Worm (Caenorhabditis elegans) whole organism, midembryonic: Measurements from ENCODE around the gene hpl-2.

Experiments used
- T22C8.4 ChIP-seq: fragments of 200-800 bp; sonication (Bioruptor generic); IDR thresholded peaks from 2 replicates; pipeline ENCODE4 v1.3.6; 2022; ENCODE audit warnings: missing genetic modification characterization, missing compliant biosample characterization
- cog-1 ChIP-seq: sonication (generic microtip); optimal IDR thresholded peaks from 2 replicates; lab custom pipeline; 2016; ENCODE audit warnings: missing genetic modification characterization, missing compliant biosample characterization
- flt-1 ChIP-seq: fragments of 200-800 bp; sonication (Bioruptor generic); IDR thresholded peaks from 2 replicates; pipeline ENCODE4 v1.3.6; 2022; ENCODE audit warnings: missing genetic modification characterization, missing compliant biosample characterization
- klf-2 ChIP-seq: fragments of 200-800 bp; sonication (Bioruptor generic); conservative IDR thresholded peaks from 2 replicates; pipeline ENCODE4 v1.3.6; 2022; ENCODE audit warnings: missing genetic modification reagents, missing genetic modification characterization, missing compliant biosample characterization
- med-1 ChIP-seq: sonication (generic microtip); optimal IDR thresholded peaks from 2 replicates; lab custom pipeline; 2017; ENCODE audit warnings: missing genetic modification characterization, mild to moderate bottlenecking, missing compliant biosample characterization, antibody characterized with exemption, missing genetic modification reagents; ENCODE audit not compliant: insufficient read depth
- ref-1 ChIP-seq: fragments of 200-800 bp; sonication (Bioruptor generic); conservative IDR thresholded peaks from 2 replicates; pipeline ENCODE4 v1.3.6; 2022; ENCODE audit warnings: missing genetic modification reagents, missing genetic modification characterization, missing compliant biosample characterization
- tab-1 ChIP-seq: fragments of 200-800 bp; sonication (Bioruptor generic); IDR thresholded peaks from 2 replicates; pipeline ENCODE4 v1.3.6; 2022; ENCODE audit warnings: missing genetic modification characterization, missing compliant biosample characterization
- ztf-23 ChIP-seq: fragments of 200-800 bp; sonication (Bioruptor generic); IDR thresholded peaks from 2 replicates; pipeline ENCODE4 v1.3.6; 2022; ENCODE audit warnings: missing genetic modification reagents, missing genetic modification characterization, missing compliant biosample characterization
- ztf-29 ChIP-seq: fragments of 200-800 bp; sonication (Bioruptor generic); IDR thresholded peaks from 2 replicates; pipeline ENCODE4 v1.3.6; 2022; ENCODE audit warnings: missing genetic modification reagents, missing genetic modification characterization, missing compliant biosample characterization

The hpl-2 gene

DNA sequence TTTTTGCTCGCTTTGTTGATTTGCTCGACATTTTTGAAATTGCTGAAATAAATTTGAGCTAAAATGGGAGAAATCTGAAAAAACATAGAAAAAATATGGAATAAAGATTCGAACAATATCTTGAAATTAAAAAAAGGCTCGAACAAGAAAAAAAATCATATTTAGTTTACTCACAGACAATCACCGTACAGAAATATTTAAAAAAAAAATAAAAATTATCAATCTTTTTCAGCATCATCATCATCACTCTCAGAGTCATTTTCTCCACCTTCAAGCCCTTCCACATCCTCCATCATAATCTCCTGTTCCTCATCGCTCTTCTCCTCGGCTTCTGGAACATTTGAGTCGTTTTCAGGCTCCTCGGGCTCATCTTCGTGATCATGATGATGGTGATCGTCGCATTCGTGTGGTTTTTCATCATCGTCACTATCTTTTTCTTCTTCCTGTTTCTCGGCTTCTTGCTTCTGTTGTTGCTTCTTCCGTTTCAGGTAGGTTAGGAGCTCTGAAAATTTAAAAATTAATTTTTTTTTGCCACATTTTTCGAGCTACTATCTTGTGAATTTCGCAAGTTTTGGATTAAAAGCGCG is at the start of gene hpl-2:
Gene hpl-2, minus strand, starts transcription at position 51 of the 587 bp plus-strand sequence.
- no peak for TF ChIP-seq ref-1 (GFP tag; lab: Robert Waterston, UW)
- no peak for TF ChIP-seq cog-1 (tag; lab: Kevin White, UChicago)
- no peak for TF ChIP-seq T22C8.4 (GFP tag; lab: Robert Waterston, UW)
- no peak for TF ChIP-seq ztf-23 (GFP tag; lab: Robert Waterston, UW)
- TF ChIP-seq klf-2 (GFP tag; lab: Robert Waterston, UW), result no peak
- no peak for TF ChIP-seq tab-1 (GFP tag; lab: Robert Waterston, UW)
- no peak for TF ChIP-seq ztf-29 (GFP tag; lab: Robert Waterston, UW)

DNA sequence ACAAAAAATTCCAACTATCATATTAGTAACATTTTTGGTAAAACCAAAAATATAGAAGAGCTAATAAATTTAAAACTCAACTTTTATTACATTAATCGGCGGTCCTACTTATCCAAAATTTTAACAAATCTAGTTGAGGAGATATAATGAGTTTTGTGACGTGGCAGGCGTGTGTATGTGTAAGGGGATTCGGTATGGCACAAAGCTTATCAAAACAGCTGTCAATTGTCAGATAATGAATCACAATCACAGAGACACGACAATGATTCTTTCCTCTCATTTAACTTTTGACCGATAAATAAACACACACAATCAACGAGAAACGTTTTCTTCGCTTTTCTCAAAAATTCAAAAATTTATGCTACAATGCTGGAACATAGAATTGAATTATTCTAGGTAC is 46.7 kb upstream of the hpl-2 start, which contains the start of gene K11D9.3:
Gene K11D9.3, minus strand, starts transcription at position 181 of the 400 bp plus-strand sequence.
- no peak for TF ChIP-seq ref-1 (GFP tag; lab: Robert Waterston, UW)
- TF ChIP-seq flt-1 (GFP tag; lab: Robert Waterston, UW), result no peak
- TF ChIP-seq tab-1 (GFP tag; lab: Robert Waterston, UW), result no peak
- TF ChIP-seq klf-2 (GFP tag; lab: Robert Waterston, UW), result no peak
- no peak for TF ChIP-seq cog-1 (tag; lab: Kevin White, UChicago)
- TF ChIP-seq med-1 (GFP tag; lab: Kevin White, UChicago), result no peak
- TF ChIP-seq ztf-23 (GFP tag; lab: Robert Waterston, UW), result no peak
- TF ChIP-seq T22C8.4 (GFP tag; lab: Robert Waterston, UW), result no peak
- TF ChIP-seq ztf-29 (GFP tag; lab: Robert Waterston, UW), result no peak

DNA sequence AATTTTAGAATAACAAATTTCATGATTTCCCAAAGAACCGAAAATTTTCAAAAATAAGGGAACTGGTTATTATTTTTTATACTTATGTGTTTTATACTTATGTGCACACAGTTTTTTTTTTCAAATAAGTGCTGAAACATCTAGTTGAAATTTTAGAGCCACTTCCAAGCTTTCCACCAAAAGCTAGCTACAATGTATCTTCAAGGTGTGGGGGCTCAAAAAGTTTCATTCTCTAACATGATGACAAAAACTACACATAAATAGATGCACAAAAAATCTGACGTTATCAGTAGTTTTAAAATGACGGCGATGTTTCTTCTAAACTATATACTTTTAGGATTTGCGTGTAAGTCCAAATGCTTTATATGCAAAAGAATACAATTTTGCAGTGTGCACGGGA is 38.7 kb upstream of the hpl-2 start, which contains the start of gene clec-163:
Gene clec-163, plus strand, starts transcription at position 301 of the 400 bp plus-strand sequence.
- no peak for TF ChIP-seq cog-1 (tag; lab: Kevin White, UChicago)
- TF ChIP-seq ztf-29 (GFP tag; lab: Robert Waterston, UW), result no peak
- TF ChIP-seq med-1 (GFP tag; lab: Kevin White, UChicago), result no peak
- no peak for TF ChIP-seq flt-1 (GFP tag; lab: Robert Waterston, UW)
- TF ChIP-seq ztf-23 (GFP tag; lab: Robert Waterston, UW), result no peak
- no peak for TF ChIP-seq T22C8.4 (GFP tag; lab: Robert Waterston, UW)
- no peak for TF ChIP-seq ref-1 (GFP tag; lab: Robert Waterston, UW)
- TF ChIP-seq tab-1 (GFP tag; lab: Robert Waterston, UW), result no peak
- no peak for TF ChIP-seq klf-2 (GFP tag; lab: Robert Waterston, UW)

DNA sequence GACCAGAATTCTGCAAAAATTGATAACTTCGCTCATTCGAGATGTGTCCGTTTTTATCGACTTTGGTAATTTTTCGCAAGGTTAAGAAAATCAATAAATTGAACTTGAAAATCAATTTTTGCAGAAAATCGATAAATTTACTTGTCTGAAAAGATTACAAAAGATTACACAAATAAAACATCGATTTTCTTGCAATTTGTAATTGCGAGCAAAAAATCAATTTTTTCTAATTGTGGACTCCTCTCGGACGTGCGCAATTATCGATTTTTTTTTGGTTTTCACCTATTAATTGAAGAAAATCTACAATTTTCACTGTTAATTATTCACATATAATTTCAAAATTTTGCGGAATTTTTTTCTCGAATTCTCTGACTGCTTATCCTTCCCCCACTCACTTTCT is 35.9 kb upstream of the hpl-2 start:
- TF ChIP-seq T22C8.4 (GFP tag; lab: Robert Waterston, UW) (peak; percentile 73), tab-1 (GFP tag; lab: Robert Waterston, UW) (no peak), med-1 (GFP tag; lab: Kevin White, UChicago) (no peak), ztf-29 (GFP tag; lab: Robert Waterston, UW) (no peak), ref-1 (GFP tag; lab: Robert Waterston, UW) (no peak)

DNA sequence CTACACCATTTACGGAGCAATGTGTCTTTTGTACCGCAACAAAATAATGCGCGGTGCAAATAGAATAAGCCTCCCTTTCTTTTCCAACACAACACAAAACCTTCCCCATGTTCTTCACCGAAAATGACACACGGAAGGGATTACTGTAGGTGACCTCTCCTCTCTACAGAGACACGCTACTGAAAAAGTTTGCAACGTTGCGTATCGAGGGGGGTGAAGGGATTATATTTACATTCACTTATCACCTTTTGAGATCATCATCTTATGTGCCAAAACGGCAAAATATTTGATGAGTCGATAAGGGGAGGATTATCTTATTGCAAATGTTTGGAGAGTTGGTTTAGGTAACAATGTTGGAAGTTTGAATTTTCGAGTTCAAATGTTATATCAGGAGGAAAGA is 27.7 kb upstream of the hpl-2 start:
- no peak for TF ChIP-seq flt-1 (GFP tag; lab: Robert Waterston, UW)
- no peak for TF ChIP-seq tab-1 (GFP tag; lab: Robert Waterston, UW)
- TF ChIP-seq cog-1 (tag; lab: Kevin White, UChicago), result peak; percentile 8
- no peak for TF ChIP-seq T22C8.4 (GFP tag; lab: Robert Waterston, UW)
- TF ChIP-seq ztf-29 (GFP tag; lab: Robert Waterston, UW), result no peak
- no peak for TF ChIP-seq klf-2 (GFP tag; lab: Robert Waterston, UW)

DNA sequence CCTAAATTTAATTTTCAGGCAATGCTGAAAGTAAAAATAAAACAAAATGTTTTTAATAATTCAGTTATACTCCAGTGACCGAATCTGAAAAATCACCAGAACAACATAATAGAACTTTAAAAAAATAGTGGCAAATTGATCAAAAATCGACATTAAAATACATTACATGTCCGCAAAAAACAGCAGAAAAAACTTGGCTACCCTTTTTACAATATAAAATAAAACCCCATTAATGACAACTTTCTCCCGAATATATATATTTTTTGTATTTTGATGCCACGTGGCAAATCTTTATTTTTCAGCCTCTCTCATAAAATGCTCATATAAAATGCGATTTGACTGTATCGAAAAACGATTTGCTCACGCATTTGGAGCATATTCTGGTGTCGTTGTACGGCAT is 26.2 kb upstream of the hpl-2 start, which contains the start of gene ptr-19:
Gene ptr-19, plus strand, starts transcription at position 301 of the 400 bp plus-strand sequence.
- no peak for TF ChIP-seq tab-1 (GFP tag; lab: Robert Waterston, UW)
- TF ChIP-seq ref-1 (GFP tag; lab: Robert Waterston, UW), result no peak

DNA sequence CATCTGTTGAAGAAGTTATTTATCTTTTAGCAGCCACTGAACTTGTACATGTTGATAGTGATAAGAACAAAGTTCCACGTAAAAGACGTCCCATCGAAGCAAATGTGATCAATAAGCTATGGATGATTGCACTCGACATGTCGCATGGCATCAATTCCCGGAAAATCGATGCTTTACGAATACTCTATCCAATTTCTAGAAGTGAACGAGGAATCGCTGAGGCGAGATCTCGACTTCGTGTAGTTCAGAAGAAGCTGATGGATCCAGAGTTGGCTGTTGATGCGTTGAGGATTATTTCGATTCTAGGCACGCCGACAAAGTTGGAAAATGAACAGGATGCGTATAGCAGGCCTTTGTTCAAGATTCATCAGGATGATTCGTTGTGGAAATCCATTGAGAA is 14.4 kb upstream of the hpl-2 start:
- TF ChIP-seq klf-2 (GFP tag; lab: Robert Waterston, UW), result no peak
- TF ChIP-seq ztf-23 (GFP tag; lab: Robert Waterston, UW), result no peak
- TF ChIP-seq flt-1 (GFP tag; lab: Robert Waterston, UW), result no peak
- TF ChIP-seq tab-1 (GFP tag; lab: Robert Waterston, UW), result no peak
- TF ChIP-seq ztf-29 (GFP tag; lab: Robert Waterston, UW), result no peak
- no peak for TF ChIP-seq cog-1 (tag; lab: Kevin White, UChicago)
- no peak for TF ChIP-seq med-1 (GFP tag; lab: Kevin White, UChicago)

DNA sequence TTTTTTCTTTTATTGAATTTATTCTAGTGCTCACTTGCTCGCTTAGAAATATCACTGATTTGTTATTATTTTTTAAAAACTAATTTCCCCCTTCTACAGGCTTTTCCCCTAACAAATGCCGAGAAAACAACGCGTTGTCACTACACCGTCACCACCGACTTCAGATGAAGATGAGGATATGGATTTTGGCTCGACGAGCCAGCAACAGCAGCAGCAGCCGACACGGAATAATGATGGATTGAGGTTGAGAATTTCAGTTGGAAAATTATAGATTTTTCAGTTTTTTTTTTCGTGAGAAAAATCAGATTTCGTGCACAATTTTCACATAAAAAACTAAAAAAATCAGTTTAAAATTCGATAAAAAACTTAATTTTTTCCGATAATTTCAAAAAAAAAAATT is 7.7 kb upstream of the hpl-2 start, which contains the start of gene dpy-28:
Gene dpy-28, plus strand, starts transcription at position 100 of the 400 bp plus-strand sequence.
- TF ChIP-seq ref-1 (GFP tag; lab: Robert Waterston, UW) (no peak), med-1 (GFP tag; lab: Kevin White, UChicago) (no peak), cog-1 (tag; lab: Kevin White, UChicago) (no peak), ztf-23 (GFP tag; lab: Robert Waterston, UW) (no peak), tab-1 (GFP tag; lab: Robert Waterston, UW) (no peak), klf-2 (GFP tag; lab: Robert Waterston, UW) (no peak), flt-1 (GFP tag; lab: Robert Waterston, UW) (no peak), T22C8.4 (GFP tag; lab: Robert Waterston, UW) (no peak), ztf-29 (GFP tag; lab: Robert Waterston, UW) (no peak)
